Worm (Caenorhabditis elegans): Measurements from ENCODE around the gene asns-1.

Gene asns-1

ce11 chrV:8586472-8586871, 40.5 kb downstream of the asns-1 start:
- no peak for TF ChIP-seq mab-9 (GFP tag; IDR thresholded peaks at IDR 0.05)
- TF ChIP-seq C16A3.4 (tag; optimal IDR thresholded peaks at IDR 0.05), result no peak
- TF ChIP-seq xbp-1 (tag; optimal IDR thresholded peaks at IDR 0.05), result no peak
- no peak for TF ChIP-seq nhr-11 (tag; optimal IDR thresholded peaks at IDR 0.05)
- no peak for TF ChIP-seq nhr-12 (tag; optimal IDR thresholded peaks at IDR 0.05)
- TF ChIP-seq swsn-7 (tag; optimal IDR thresholded peaks at IDR 0.05), result no peak
- no peak for TF ChIP-seq efl-1 (optimal IDR thresholded peaks at IDR 0.05)
- peak in 1 of 2 experiments; percentile 90 for TF ChIP-seq efl-1 (GFP tag; optimal IDR thresholded peaks at IDR 0.05 in 1 of 2)
- no peak for TF ChIP-seq lir-3 (tag; optimal IDR thresholded peaks at IDR 0.05; ENCODE audit: poor library complexity)

ce11 chrV:8586920-8587319, 40.9 kb downstream of the asns-1 start:
- no peak for TF ChIP-seq tbx-2 (tag; optimal IDR thresholded peaks at IDR 0.05)
- peak; percentile 11 for TF ChIP-seq blmp-1 (tag; optimal IDR thresholded peaks at IDR 0.05)

- TF ChIP-seq vab-15 (tag; optimal IDR thresholded peaks at IDR 0.05), result no peak
Observed at ce11 chrV:8588079-8588478, 42.1 kb downstream of the asns-1 start, which contains the start of gene C10B5.3. C10B5.3 (minus strand) TSS chrV:8588179.

ce11 chrV:8592691-8593307, 46.8 kb downstream of the asns-1 start:
- TF ChIP-seq ces-1 (GFP tag; optimal IDR thresholded peaks at IDR 0.05), result no peak
- peak; percentile 5 for TF ChIP-seq fkh-10 (GFP tag; optimal IDR thresholded peaks at IDR 0.05)
- TF ChIP-seq nhr-85 (tag), result peak; percentile 25
- peak; percentile 23 for TF ChIP-seq blmp-1 (tag; optimal IDR thresholded peaks at IDR 0.05)
- TF ChIP-seq lin-14 (GFP tag; optimal IDR thresholded peaks at IDR 0.05), result peak; percentile 38
- no peak for TF ChIP-seq efl-1 (optimal IDR thresholded peaks at IDR 0.05)
- peak in 1 of 2 experiments; percentile 75 for TF ChIP-seq efl-1 (GFP tag; optimal IDR thresholded peaks at IDR 0.05 in 1 of 2)

- no peak for TF ChIP-seq efl-1 (optimal IDR thresholded peaks at IDR 0.05)
- TF ChIP-seq efl-1 (GFP tag; optimal IDR thresholded peaks at IDR 0.05 in 1 of 2), result peak; percentile 6 to 82
- TF ChIP-seq sptf-1 (tag; optimal IDR thresholded peaks at IDR 0.05), result no peak
- peak in 1 of 2 experiments; percentile 18 for TF ChIP-seq mdl-1 (tag; optimal IDR thresholded peaks at IDR 0.05)
- TF ChIP-seq unc-130 (tag; optimal IDR thresholded peaks at IDR 0.05), result peak; percentile 74
- TF ChIP-seq grh-1 (GFP tag; IDR thresholded peaks at IDR 0.05), result no peak
- TF ChIP-seq ama-1 (optimal IDR thresholded peaks at IDR 0.05), result no peak
- no peak for TF ChIP-seq skn-1 (tag; optimal IDR thresholded peaks at IDR 0.05)
- peak; percentile 44 for TF ChIP-seq pag-3 (tag; optimal IDR thresholded peaks at IDR 0.05; ENCODE audit: borderline replicate concordance, insufficient read depth)
- peak; percentile 38 to 41 for TF ChIP-seq lsy-2 (tag; optimal IDR thresholded peaks at IDR 0.05)
- TF ChIP-seq nhr-19 (GFP tag; conservative IDR thresholded peaks at IDR 0.05), result peak; percentile 36; the same call in 1 of the 2 replicates
- TF ChIP-seq unc-86 (tag; optimal IDR thresholded peaks at IDR 0.05), result no peak
- TF ChIP-seq rnt-1 (tag; optimal IDR thresholded peaks at IDR 0.05), result peak; percentile 80
- TF ChIP-seq ztf-11 (tag; optimal IDR thresholded peaks at IDR 0.05), result peak in 1 of 2 experiments; percentile 15
- TF ChIP-seq pqm-1 (tag; optimal IDR thresholded peaks at IDR 0.05), result no peak
- peak; percentile 12 for TF ChIP-seq nhr-20 (tag; optimal IDR thresholded peaks at IDR 0.05)
- peak; percentile 76 for TF ChIP-seq lin-14 (GFP tag; optimal IDR thresholded peaks at IDR 0.05)
- peak; percentile 8 for TF ChIP-seq snu-23 (GFP tag; optimal IDR thresholded peaks at IDR 0.05)
- TF ChIP-seq nhr-71 (tag; optimal IDR thresholded peaks at IDR 0.05), result peak; percentile 68
- no peak for TF ChIP-seq nhr-237 (tag; optimal IDR thresholded peaks at IDR 0.05)
- TF ChIP-seq ceh-8 (GFP tag; optimal IDR thresholded peaks at IDR 0.05), result no peak
- TF ChIP-seq lin-35 (GFP tag; optimal IDR thresholded peaks at IDR 0.05), result peak in 1 of 2 experiments; percentile 28
- no peak for TF ChIP-seq ceh-82 (tag; optimal IDR thresholded peaks at IDR 0.05)
Observed at ce11 chrV:8594105-8594964, 48.4 kb downstream of the asns-1 start, which contains the start of gene tag-196. tag-196 (plus strand) TSS chrV:8594914.
